Worm (Caenorhabditis elegans): ENCODE results near the gene ttr-46.

ttr-46 gene

DNA sequence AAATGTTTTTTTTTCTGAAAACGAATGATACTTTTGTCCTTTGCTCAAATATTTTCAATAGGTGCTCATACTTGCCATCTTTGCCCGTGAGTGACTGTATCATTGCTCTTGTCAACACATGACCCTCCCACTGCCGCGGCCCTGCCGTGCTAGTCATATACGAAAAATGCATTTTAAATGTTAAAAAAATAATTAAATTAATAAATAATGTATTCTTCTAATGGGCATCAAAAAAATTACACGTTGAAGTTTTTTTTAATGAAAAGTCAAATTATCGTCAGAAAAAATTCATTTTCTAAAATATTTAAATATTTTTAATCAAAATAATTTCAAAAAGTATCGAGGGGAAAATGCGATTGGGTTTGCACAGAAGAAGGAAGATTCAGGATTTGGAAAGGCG is 28.6 kb upstream of the ttr-46 start, which contains the start of gene C50H2.7:
Gene C50H2.7, plus strand, starts transcription at position 301 of the 400 bp plus-strand sequence.
- TF ChIP-seq che-1 (tag; optimal IDR thresholded peaks at IDR 0.05) = no peak
- TF ChIP-seq ref-2 (tag; optimal IDR thresholded peaks at IDR 0.05) = no peak
- no peak for TF ChIP-seq ceh-14 (tag; optimal IDR thresholded peaks at IDR 0.05)

DNA sequence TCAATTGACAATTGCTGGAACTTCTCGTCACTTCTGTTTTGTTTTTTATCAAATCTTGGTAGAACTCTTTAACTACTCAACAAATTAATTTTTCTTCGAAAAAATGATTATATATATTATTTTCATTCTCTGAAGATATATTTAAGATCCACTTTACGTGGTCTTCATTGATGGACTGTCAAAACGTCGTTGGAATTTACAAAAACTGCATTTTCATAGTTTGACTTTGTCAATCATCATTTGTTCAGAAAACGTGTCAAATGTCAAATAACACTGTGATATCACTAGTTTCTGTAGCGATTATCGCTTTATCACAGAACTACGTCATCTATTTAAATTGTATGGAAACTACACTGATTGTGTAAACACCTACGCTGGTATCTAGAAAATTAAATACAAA is 26.6 kb upstream of the ttr-46 start:
- TF ChIP-seq elt-2 (tag; optimal IDR thresholded peaks at IDR 0.05) (peak; percentile 18), ref-2 (tag; optimal IDR thresholded peaks at IDR 0.05) (no peak), ceh-34 (tag; optimal IDR thresholded peaks at IDR 0.05) (no peak), che-1 (tag; optimal IDR thresholded peaks at IDR 0.05) (no peak)

DNA sequence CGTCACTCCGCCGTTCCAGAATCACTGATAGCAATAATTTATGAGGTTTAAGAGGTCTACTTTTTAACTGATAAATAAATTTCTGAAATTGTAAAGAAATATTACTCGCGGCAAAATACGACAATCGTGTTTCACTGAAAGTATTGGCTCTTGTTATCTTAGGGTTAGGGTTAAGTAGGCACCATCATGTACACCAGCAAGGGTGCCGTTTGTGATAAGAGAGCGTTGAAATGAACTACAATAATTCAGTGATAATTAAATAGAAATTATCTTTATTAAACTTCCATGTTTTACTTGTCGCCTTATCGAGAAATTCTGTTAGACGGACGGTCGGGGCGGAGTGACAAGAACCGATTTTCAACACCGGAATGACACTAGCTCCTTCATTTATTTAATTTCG is 25.4 kb upstream of the ttr-46 start:
- TF ChIP-seq elt-2 (tag; optimal IDR thresholded peaks at IDR 0.05) (peak; percentile 87), lim-6 (tag; optimal IDR thresholded peaks at IDR 0.05) (no peak), sox-2 (GFP tag; IDR thresholded peaks at IDR 0.05) (no peak)

DNA sequence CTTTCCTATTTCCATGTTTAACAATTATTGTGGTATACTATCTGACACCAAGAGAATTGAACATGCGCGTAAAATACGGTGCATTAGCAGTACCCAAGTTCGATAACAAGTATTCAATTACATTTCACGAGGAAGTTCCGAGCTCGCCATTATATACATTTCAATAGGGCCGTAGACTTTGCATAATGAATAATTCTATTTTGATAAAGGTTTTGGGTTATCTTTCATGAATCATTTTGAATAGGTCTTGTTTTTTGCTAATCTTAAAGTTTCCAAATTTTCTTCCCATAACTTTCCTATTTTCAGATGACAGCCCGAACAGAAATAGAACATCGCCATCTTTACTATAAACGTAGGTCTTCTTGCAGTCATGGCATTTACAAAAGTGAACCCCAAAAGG is 24.8 kb upstream of the ttr-46 start, which contains the start of gene C50H2.13:
Gene C50H2.13, plus strand, starts transcription at position 301 of the 400 bp plus-strand sequence.
- no peak for TF ChIP-seq ceh-2 (tag; optimal IDR thresholded peaks at IDR 0.05)
- TF ChIP-seq pax-1 (tag; optimal IDR thresholded peaks at IDR 0.05) = no peak
- no peak for TF ChIP-seq ceh-9 (tag; optimal IDR thresholded peaks at IDR 0.05)
- TF ChIP-seq npax-4 (tag; optimal IDR thresholded peaks at IDR 0.05) = no peak
- no peak for TF ChIP-seq ceh-14 (tag; optimal IDR thresholded peaks at IDR 0.05)
- no peak for TF ChIP-seq tbx-7 (tag; optimal IDR thresholded peaks at IDR 0.05)
- no peak for TF ChIP-seq elt-4 (tag; optimal IDR thresholded peaks at IDR 0.05)
- TF ChIP-seq pros-1 (tag; optimal IDR thresholded peaks at IDR 0.05) = no peak
- TF ChIP-seq lim-6 (tag; optimal IDR thresholded peaks at IDR 0.05) = no peak
- no peak for TF ChIP-seq dve-1 (tag; optimal IDR thresholded peaks at IDR 0.05)
- no peak for TF ChIP-seq madf-2 (tag; optimal IDR thresholded peaks at IDR 0.05)
- no peak for TF ChIP-seq sox-4 (tag; optimal IDR thresholded peaks at IDR 0.05)
- no peak for TF ChIP-seq unc-3 (GFP tag; conservative IDR thresholded peaks at IDR 0.05)
- no peak for TF ChIP-seq unc-3 (tag; optimal IDR thresholded peaks at IDR 0.05)
- TF ChIP-seq rnt-1 (tag; optimal IDR thresholded peaks at IDR 0.05) = no peak
- TF ChIP-seq sox-2 (GFP tag; IDR thresholded peaks at IDR 0.05) = no peak
- no peak for TF ChIP-seq pat-9 (tag; optimal IDR thresholded peaks at IDR 0.05)
- no peak for TF ChIP-seq ceh-48 (tag; optimal IDR thresholded peaks at IDR 0.05)
- TF ChIP-seq K09A11.1 (tag; optimal IDR thresholded peaks at IDR 0.05; ENCODE audit: insufficient read depth) = no peak

DNA sequence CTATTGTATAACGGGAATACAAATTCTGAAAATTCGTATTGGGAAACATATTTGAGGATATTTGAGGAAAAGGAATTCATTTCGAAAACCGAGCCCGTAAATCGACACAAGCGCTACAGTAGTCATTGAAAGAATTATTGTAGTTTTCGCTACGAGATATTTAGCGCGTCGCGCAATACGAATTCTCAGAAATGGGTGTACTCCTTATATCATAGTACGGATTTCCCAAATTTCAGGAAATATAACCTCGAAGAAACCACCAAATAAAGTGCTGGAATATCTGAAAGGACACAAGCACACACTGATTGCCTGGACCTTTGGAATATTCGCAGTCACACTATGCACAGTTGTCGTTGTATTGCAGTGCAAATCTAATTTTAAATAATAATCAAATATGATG is 23.7 kb upstream of the ttr-46 start:
- TF ChIP-seq fax-1 (tag; optimal IDR thresholded peaks at IDR 0.05) (no peak), ets-4 (tag; optimal IDR thresholded peaks at IDR 0.05) (no peak), ceh-48 (tag; optimal IDR thresholded peaks at IDR 0.05) (no peak), hlh-13 (GFP tag; optimal IDR thresholded peaks at IDR 0.05) (no peak), madf-2 (tag; optimal IDR thresholded peaks at IDR 0.05) (no peak), T23F11.4 (GFP tag; optimal IDR thresholded peaks at IDR 0.05) (no peak), dve-1 (tag; optimal IDR thresholded peaks at IDR 0.05) (no peak), unc-3 (GFP tag; conservative IDR thresholded peaks at IDR 0.05) (no peak), unc-3 (tag; optimal IDR thresholded peaks at IDR 0.05) (no peak), ahr-1 (tag; optimal IDR thresholded peaks at IDR 0.05) (no peak)

DNA sequence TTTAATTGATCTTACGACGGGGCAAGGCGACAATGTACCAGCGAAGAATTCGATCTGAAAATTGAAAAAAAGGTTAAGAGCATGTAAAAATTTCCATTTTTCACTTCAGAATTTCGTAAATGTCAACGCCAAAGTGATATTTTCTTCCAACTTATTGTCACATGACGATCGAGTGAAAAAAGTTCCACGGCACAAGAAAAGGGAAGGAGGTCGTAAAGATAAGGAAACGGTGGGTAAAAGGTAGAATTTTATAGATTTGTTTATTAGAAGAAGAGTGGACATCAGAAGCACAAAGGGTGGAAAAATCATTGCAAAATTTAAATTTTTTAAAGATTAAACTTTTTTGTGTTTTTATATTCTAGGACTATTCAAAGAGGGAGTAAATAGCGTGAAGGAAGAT is 23.1 kb upstream of the ttr-46 start:
- no peak for TF ChIP-seq ceh-34 (tag; optimal IDR thresholded peaks at IDR 0.05)
- peak; percentile 19 for TF ChIP-seq hlh-30 (tag; optimal IDR thresholded peaks at IDR 0.05; ENCODE audit: insufficient read depth)

DNA sequence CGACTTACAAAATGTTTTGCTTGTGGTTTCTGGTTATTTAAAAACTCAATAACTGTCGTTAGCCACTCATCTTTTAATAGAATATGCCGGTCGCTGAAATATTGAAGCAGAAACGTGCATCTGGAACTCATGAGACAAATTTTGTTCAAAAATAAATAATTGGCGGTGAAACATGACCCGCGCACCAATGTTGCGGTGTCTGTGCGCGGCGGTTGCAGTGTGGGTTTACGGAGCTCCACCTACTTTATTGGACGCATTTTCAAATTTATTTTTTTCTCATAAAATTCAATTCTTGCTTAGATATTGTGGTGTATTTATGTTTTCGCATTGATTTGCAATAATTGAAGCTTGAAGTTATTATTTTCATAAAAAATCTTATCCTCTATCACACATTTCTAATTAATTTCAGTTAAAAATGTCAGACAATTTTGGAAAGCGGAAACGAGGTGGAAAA is 20.4 kb upstream of the ttr-46 start, which contains the start of the genes rmh-2 and suds-3:
Gene rmh-2, minus strand, starts transcription at position 164 of the 454 bp plus-strand sequence.
Gene suds-3, plus strand, starts transcription at position 404 of the 454 bp plus-strand sequence.
- TF ChIP-seq ceh-34 (tag; optimal IDR thresholded peaks at IDR 0.05) (peak; percentile 65), K09A11.1 (tag; optimal IDR thresholded peaks at IDR 0.05; ENCODE audit: insufficient read depth) (peak; percentile 49), tbx-2 (tag; optimal IDR thresholded peaks at IDR 0.05) (peak; percentile 38), nfya-1 (tag; optimal IDR thresholded peaks at IDR 0.05) (peak; percentile 43), dve-1 (tag; optimal IDR thresholded peaks at IDR 0.05) (no peak), elt-2 (tag; optimal IDR thresholded peaks at IDR 0.05) (peak; percentile 20), ceh-31 (tag; optimal IDR thresholded peaks at IDR 0.05) (peak; percentile 4), ceh-6 (GFP tag; optimal IDR thresholded peaks at IDR 0.05) (no peak)
